Fruit fly (Drosophila melanogaster): ENCODE measurements around the gene kin17.

dm6 chr3L:20320652-20321051 is 36.0 kb upstream of the kin17 start, which contains the start of gene Spn77Bb:
- TF ChIP-seq CG8478 (optimal IDR thresholded peaks at IDR 0.05) (no peak), CTCF (optimal IDR thresholded peaks at IDR 0.05) (no peak)

Measured in S2 (cell line).